Worm (Caenorhabditis elegans): ENCODE data around the gene ZK867.2.

ZK867.2 gene

ce11 chrX:7232158-7232822 is 25.8 kb downstream of the ZK867.2 start (continued):
- no peak for TF ChIP-seq fos-1 (tag; optimal IDR thresholded peaks at IDR 0.05)
- peak; percentile 10 for TF ChIP-seq pqm-1 (tag; optimal IDR thresholded peaks at IDR 0.05)
- peak in 1 of 2 experiments; percentile 1 for TF ChIP-seq hif-1 (tag; optimal IDR thresholded peaks at IDR 0.05)
- peak; percentile 40 for TF ChIP-seq mxl-3 (GFP tag; optimal IDR thresholded peaks at IDR 0.05)
- no peak for TF ChIP-seq jun-1 (tag; optimal IDR thresholded peaks at IDR 0.05)
- TF ChIP-seq php-3 (GFP tag; IDR thresholded peaks at IDR 0.05) = 0 out of 2 replicates have a peak, but pooled peaks have one; percentile 7
- peak; percentile 9 for TF ChIP-seq dpl-1 (GFP tag; optimal IDR thresholded peaks at IDR 0.05)
- peak in 1 of 2 experiments; percentile 37 for TF ChIP-seq mdl-1 (tag; optimal IDR thresholded peaks at IDR 0.05)
- no peak for TF ChIP-seq nhr-77 (tag; optimal IDR thresholded peaks at IDR 0.05)
- TF ChIP-seq hlh-11 (tag; optimal IDR thresholded peaks at IDR 0.05) = peak; percentile 83
- no peak for TF ChIP-seq D1046.2 (GFP tag; IDR thresholded peaks at IDR 0.05)
- TF ChIP-seq daf-8 (GFP tag; IDR thresholded peaks at IDR 0.05) = no peak
- no peak for TF ChIP-seq attf-4 (tag; optimal IDR thresholded peaks at IDR 0.05)
- TF ChIP-seq R02D3.7 (tag; optimal IDR thresholded peaks at IDR 0.05) = no peak
- TF ChIP-seq pha-4 (GFP tag; IDR thresholded peaks at IDR 0.05) = no peak
- TF ChIP-seq pha-4 (tag; optimal IDR thresholded peaks at IDR 0.05) = no peak
- peak; percentile 96 for TF ChIP-seq ama-1 (optimal IDR thresholded peaks at IDR 0.05)

ce11 chrX:7233127-7234073 is 26.9 kb downstream of the ZK867.2 start:
- TF ChIP-seq duxl-1 (tag; optimal IDR thresholded peaks at IDR 0.05; ENCODE audit: poor library complexity) = no peak
- TF ChIP-seq F37D6.2 (tag; optimal IDR thresholded peaks at IDR 0.05) = no peak
- no peak for TF ChIP-seq ceh-44 (GFP tag; IDR thresholded peaks at IDR 0.05)
- TF ChIP-seq lir-3 (tag; optimal IDR thresholded peaks at IDR 0.05) = no peak
- no peak for TF ChIP-seq cey-2 (tag; optimal IDR thresholded peaks at IDR 0.05; ENCODE audit: borderline replicate concordance, insufficient read depth)
- no peak for TF ChIP-seq daf-8 (GFP tag; IDR thresholded peaks at IDR 0.05)
- no peak for TF ChIP-seq madf-9 (GFP tag; conservative IDR thresholded peaks at IDR 0.05)
- TF ChIP-seq ces-1 (GFP tag; optimal IDR thresholded peaks at IDR 0.05) = no peak
- TF ChIP-seq set-16 (GFP tag; IDR thresholded peaks at IDR 0.05) = no peak
- peak in 1 of 2 experiments; percentile 92 for TF ChIP-seq unc-62 (GFP tag; optimal IDR thresholded peaks at IDR 0.05 in 1 of 2)
- no peak for TF ChIP-seq unc-62 (tag; optimal IDR thresholded peaks at IDR 0.05)
- no peak for TF ChIP-seq vab-7 (GFP tag; IDR thresholded peaks at IDR 0.05)
- TF ChIP-seq spr-3 (GFP tag; optimal IDR thresholded peaks at IDR 0.05) = no peak
- peak; percentile 60 for TF ChIP-seq nhr-28 (tag; optimal IDR thresholded peaks at IDR 0.05)
- TF ChIP-seq R02D3.7 (tag; optimal IDR thresholded peaks at IDR 0.05) = no peak
- no peak for TF ChIP-seq Y75B8A.6 (GFP tag; IDR thresholded peaks at IDR 0.05)
- no peak for TF ChIP-seq unc-130 (GFP tag; optimal IDR thresholded peaks at IDR 0.05)
- 0 out of 2 replicates have a peak, but pooled peaks have one; percentile 8 for TF ChIP-seq T26A8.4 (GFP tag; IDR thresholded peaks at IDR 0.05)
- peak; percentile 29 for TF ChIP-seq dve-1 (tag; optimal IDR thresholded peaks at IDR 0.05; ENCODE audit: insufficient read depth)
- no peak for TF ChIP-seq ceh-82 (tag; optimal IDR thresholded peaks at IDR 0.05)
- TF ChIP-seq mxl-2 (GFP tag; conservative IDR thresholded peaks at IDR 0.05) = no peak
- TF ChIP-seq dmd-8 (GFP tag; IDR thresholded peaks at IDR 0.05) = no peak
- TF ChIP-seq gei-8 (GFP tag; optimal IDR thresholded peaks at IDR 0.05) = no peak
- TF ChIP-seq ceh-62 (tag; optimal IDR thresholded peaks at IDR 0.05) = no peak
- TF ChIP-seq snpc-4 (tag; optimal IDR thresholded peaks at IDR 0.05) = no peak
- peak in 1 of 2 experiments; percentile 10 for TF ChIP-seq daf-16 (GFP tag; optimal IDR thresholded peaks at IDR 0.05)
- peak; percentile 93 for TF ChIP-seq daf-16 (tag; optimal IDR thresholded peaks at IDR 0.05)
- no peak for TF ChIP-seq lin-39 (tag; optimal IDR thresholded peaks at IDR 0.05)
- TF ChIP-seq hlh-11 (tag; optimal IDR thresholded peaks at IDR 0.05) = peak; percentile 38
- no peak for TF ChIP-seq nhr-11 (tag; optimal IDR thresholded peaks at IDR 0.05)
- no peak for TF ChIP-seq egl-27 (tag; optimal IDR thresholded peaks at IDR 0.05)
- TF ChIP-seq unc-39 (tag; optimal IDR thresholded peaks at IDR 0.05) = no peak
- TF ChIP-seq daf-12 (tag; optimal IDR thresholded peaks at IDR 0.05) = no peak
- no peak for TF ChIP-seq ZK546.5 (tag; optimal IDR thresholded peaks at IDR 0.05)
